Worm (Caenorhabditis elegans) whole organism, L4/young adult: Measurements from ENCODE around the gene F44A6.5.

Experiments
- dao-5 ChIP-seq: sonication (generic microtip); optimal IDR thresholded peaks from 2 replicates; lab custom pipeline; 2016; ENCODE audit warnings: missing genotype, missing genetic modification characterization, moderate library complexity, missing compliant biosample characterization
- him-1 ChIP-seq: sonication (generic microtip); optimal IDR thresholded peaks from 2 replicates; lab custom pipeline; 2016; ENCODE audit warnings: missing genotype, missing genetic modification reagents, missing genetic modification characterization, missing compliant biosample characterization

ce11 chrX:10197204-10197756 lies 21.4 kb downstream of the F44A6.5 start, which contains the start of gene nucb-1:
- TF ChIP-seq him-1 (tag; lab: Kevin White, UChicago) (no peak), dao-5 (no peak)
